Worm (Caenorhabditis elegans): ENCODE measurements around the gene scrm-7.

DNA sequence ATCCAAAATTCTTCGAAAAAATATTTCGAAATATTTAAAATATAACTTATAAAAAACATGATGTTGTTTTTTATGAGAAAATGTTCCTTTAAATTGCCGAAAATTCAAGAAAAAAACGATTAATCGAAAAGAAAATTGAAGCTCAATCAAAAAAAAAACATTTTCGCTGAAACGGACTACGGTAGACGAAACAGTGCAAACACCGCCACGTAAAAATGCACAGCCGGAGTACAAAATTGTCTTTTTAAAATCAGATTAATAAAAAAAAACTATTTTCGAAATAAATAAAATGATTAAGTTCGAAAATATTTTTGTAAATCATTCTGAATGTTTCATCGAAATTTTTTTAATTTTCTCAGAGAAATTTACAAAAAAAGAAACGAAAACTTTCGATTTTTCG lies 34.0 kb upstream of the scrm-7 start:
- no peak for TF ChIP-seq flt-1 (GFP tag; IDR thresholded peaks at IDR 0.05)
- TF ChIP-seq cog-1 (tag; optimal IDR thresholded peaks at IDR 0.05): no peak
- no peak for TF ChIP-seq ref-1 (GFP tag; conservative IDR thresholded peaks at IDR 0.05)
- no peak for TF ChIP-seq tab-1 (GFP tag; IDR thresholded peaks at IDR 0.05)
- no peak for TF ChIP-seq ztf-29 (GFP tag; IDR thresholded peaks at IDR 0.05)

All from whole organism, midembryonic.